Fruit fly (Drosophila melanogaster) whole organism, embryonic: ENCODE data around the gene CG15773.

Experiments used
- Ada2b ChIP-seq: fragments of 200-800 bp; sonication (Bioruptor generic); IDR thresholded peaks from 2 replicates; pipeline ENCODE4 v1.3.6; 2022; ENCODE audit warnings: missing biosample characterization, missing genetic modification characterization
- CG11723 ChIP-seq: fragments of 200-800 bp; sonication (Bioruptor generic); optimal IDR thresholded peaks from 2 replicates; lab custom pipeline; 2017; ENCODE audit warnings: missing biosample characterization, mild to moderate bottlenecking, missing genetic modification characterization
- CG12219 ChIP-seq: fragments of 200-800 bp; sonication (Bioruptor generic); optimal IDR thresholded peaks from 3 replicates; lab custom pipeline; 2018; ENCODE audit warnings: missing biosample characterization, mild to moderate bottlenecking, missing genetic modification characterization
- CG1233 ChIP-seq: fragments of 200-800 bp; sonication (Bioruptor generic); optimal IDR thresholded peaks from 4 replicates; lab custom pipeline; 2018; ENCODE audit warnings: missing biosample characterization, mild to moderate bottlenecking, missing genetic modification characterization
- CG14667 ChIP-seq: fragments of 200-800 bp; sonication (Bioruptor generic); IDR thresholded peaks from 2 replicates; pipeline ENCODE4 v1.3.6; 2022; ENCODE audit warnings: missing biosample characterization, missing genetic modification characterization
- CG15696 ChIP-seq: fragments of 200-800 bp; sonication (Bioruptor generic); optimal IDR thresholded peaks from 2 replicates; lab custom pipeline; 2019; ENCODE audit warnings: missing biosample characterization, mild to moderate bottlenecking, missing genetic modification characterization, moderate library complexity
- CG16813 ChIP-seq: fragments of 200-800 bp; sonication (Bioruptor generic); IDR thresholded peaks from 3 replicates; pipeline ENCODE4 v1.3.6; 2022; ENCODE audit warnings: missing biosample characterization, missing genetic modification characterization; ENCODE audit not compliant: partially characterized antibody
- CG18476 ChIP-seq: fragments of 200-800 bp; sonication (Bioruptor generic); optimal IDR thresholded peaks from 2 replicates; lab custom pipeline; 2016; ENCODE audit warnings: missing biosample characterization, mild to moderate bottlenecking, missing genetic modification characterization
- CG18764 ChIP-seq: fragments of 200-800 bp; sonication (Bioruptor generic); optimal IDR thresholded peaks from 3 replicates; lab custom pipeline; 2016; ENCODE audit warnings: missing biosample characterization, missing genetic modification characterization
- CG30403 ChIP-seq: fragments of 200-800 bp; sonication (Bioruptor generic); optimal IDR thresholded peaks from 3 replicates; lab custom pipeline; 2016; ENCODE audit warnings: missing biosample characterization, missing genetic modification characterization
- CG30431 ChIP-seq: fragments of 200-800 bp; sonication (Bioruptor generic); optimal IDR thresholded peaks from 2 replicates; lab custom pipeline; 2017; ENCODE audit warnings: missing biosample characterization, missing genetic modification characterization
- CG3995 ChIP-seq: fragments of 200-800 bp; sonication (Bioruptor generic); optimal IDR thresholded peaks from 3 replicates; lab custom pipeline; 2016; ENCODE audit warnings: missing biosample characterization, missing genetic modification characterization
- CG42726 ChIP-seq: fragments of 200-800 bp; sonication (Bioruptor generic); IDR thresholded peaks from 2 replicates; pipeline ENCODE4 v1.3.6; 2022; ENCODE audit warnings: missing biosample characterization, missing genetic modification characterization; ENCODE audit not compliant: partially characterized antibody
- CG4360 ChIP-seq: fragments of 200-800 bp; sonication (Bioruptor generic); IDR thresholded peaks from 2 replicates; pipeline ENCODE4 v1.3.6; 2022; ENCODE audit warnings: missing biosample characterization, missing genetic modification characterization
- CG8290 ChIP-seq, 3 experiments: fragments of 200-800 bp; sonication (Bioruptor generic); optimal IDR thresholded peaks; 2 replicates each; lab custom pipeline; 2016 to 2019; ENCODE audit warnings: missing biosample characterization in 3 of 3, missing genetic modification characterization in 3 of 3, mild to moderate bottlenecking in 2 of 3, moderate library complexity in 1 of 3
- CG8924 ChIP-seq: fragments of 200-800 bp; optimal IDR thresholded peaks from 3 replicates; lab custom pipeline; 2019; ENCODE audit warnings: missing biosample characterization, mild to moderate bottlenecking, missing genetic modification characterization, moderate library complexity
- HHEX ChIP-seq: fragments of 200-800 bp; sonication (Bioruptor generic); optimal IDR thresholded peaks from 3 replicates; lab custom pipeline; 2017; ENCODE audit warnings: missing biosample characterization, mild to moderate bottlenecking, missing genetic modification characterization, missing genetic modification reagents
- HLH54F ChIP-seq: fragments of 200-800 bp; sonication (Bioruptor generic); optimal IDR thresholded peaks from 3 replicates; lab custom pipeline; 2016; ENCODE audit warnings: missing biosample characterization, missing genetic modification characterization
- Hmx ChIP-seq: fragments of 200-800 bp; sonication (Bioruptor generic); optimal IDR thresholded peaks from 2 replicates; lab custom pipeline; 2016; ENCODE audit warnings: missing biosample characterization, missing genetic modification characterization
- Kr ChIP-seq: fragments of 200-800 bp; sonication (Bioruptor generic); optimal IDR thresholded peaks from 2 replicates; lab custom pipeline; 2017; ENCODE audit warnings: missing biosample characterization, mild to moderate bottlenecking, missing genetic modification characterization
- Lpt ChIP-seq: fragments of >200 bp; optimal IDR thresholded peaks from 2 replicates; lab custom pipeline; 2018; ENCODE audit warnings: missing biosample characterization, missing genetic modification characterization
- MTF-1 ChIP-seq: fragments of 200-800 bp; sonication (Bioruptor generic); optimal IDR thresholded peaks from 2 replicates; lab custom pipeline; 2018; ENCODE audit warnings: missing biosample characterization, mild to moderate bottlenecking, missing genetic modification characterization, borderline replicate concordance
- Mad ChIP-seq: fragments of 200-800 bp; sonication (Bioruptor generic); optimal IDR thresholded peaks from 2 replicates; lab custom pipeline; 2016; ENCODE audit warnings: missing biosample characterization, missing genetic modification characterization
- Pdp1 ChIP-seq, 2 experiments: fragments of 200-800 bp; sonication (Bioruptor generic); optimal IDR thresholded peaks; 3 replicates each; lab custom pipeline; 2016; ENCODE audit warnings: missing biosample characterization in 2 of 2, missing genetic modification characterization in 2 of 2, mild to moderate bottlenecking in 1 of 2, moderate library complexity in 1 of 2
- Sry-β ChIP-seq: fragments of 200-800 bp; sonication (Bioruptor generic); optimal IDR thresholded peaks from 2 replicates; lab custom pipeline; 2018; ENCODE audit warnings: missing biosample characterization, mild to moderate bottlenecking, missing genetic modification characterization, moderate library complexity
- chif ChIP-seq, 2 experiments: fragments of 200-800 bp; sonication (Bioruptor generic); optimal IDR thresholded peaks; 3 replicates each; lab custom pipeline; 2016; ENCODE audit warnings: missing biosample characterization in 2 of 2, missing genetic modification characterization in 2 of 2
- croc ChIP-seq: fragments of 200-800 bp; sonication (Bioruptor generic); conservative IDR thresholded peaks from 3 replicates; pipeline ENCODE4 v1.3.6; 2022; ENCODE audit warnings: missing biosample characterization, missing genetic modification characterization
- gcm ChIP-seq: fragments of 200-800 bp; sonication (Bioruptor generic); optimal IDR thresholded peaks from 2 replicates; lab custom pipeline; 2019; ENCODE audit warnings: missing biosample characterization, mild to moderate bottlenecking, missing genetic modification characterization, moderate library complexity
- ham ChIP-seq: fragments of 200-800 bp; sonication (Bioruptor generic); IDR thresholded peaks from 2 replicates; pipeline ENCODE4 v1.3.6; 2022; ENCODE audit warnings: missing biosample characterization, missing genetic modification characterization
- hb ChIP-seq: fragments of 200-800 bp; sonication (Bioruptor generic); IDR thresholded peaks from 3 replicates; pipeline ENCODE4 v1.3.6; 2022; ENCODE audit warnings: missing biosample characterization, missing genetic modification characterization; ENCODE audit not compliant: partially characterized antibody
- hkb ChIP-seq, 2 experiments: fragments of 200-800 bp in 1 of 2; fragments of >200 bp in 1 of 2; sonication (Bioruptor generic) in 1 of 2; IDR thresholded peaks in 1 of 2; optimal IDR thresholded peaks in 1 of 2; 2 replicates each; pipeline versions ENCODE4 v1.3.6 to Lab custom; 2017 to 2022; ENCODE audit warnings: missing biosample characterization in 1 of 2, missing genetic modification characterization in 1 of 2
- jigr1 ChIP-seq: fragments of 200-800 bp; sonication (Bioruptor generic); IDR thresholded peaks from 3 replicates; pipeline ENCODE4 v1.3.6; 2022; ENCODE audit warnings: missing biosample characterization, missing genetic modification characterization
- lola ChIP-seq, 3 experiments: fragments of >200 bp in 2 of 3; fragments of 200-800 bp in 1 of 3; sonication (Bioruptor generic) in 1 of 3; optimal IDR thresholded peaks; 2 replicates each; lab custom pipeline; 2017 to 2019; ENCODE audit warnings: missing biosample characterization in 3 of 3, missing genetic modification characterization in 3 of 3, mild to moderate bottlenecking in 1 of 3, moderate library complexity in 1 of 3
- lov ChIP-seq, 2 experiments: fragments of 200-800 bp in 1 of 2; fragments of >200 bp in 1 of 2; sonication (Bioruptor generic) in 1 of 2; IDR thresholded peaks in 1 of 2; optimal IDR thresholded peaks in 1 of 2; 2 replicates in 1 of 2; 3 replicates in 1 of 2; pipeline versions ENCODE4 v1.3.6 to Lab custom; 2017 to 2022; ENCODE audit warnings: missing biosample characterization in 1 of 2, missing genetic modification characterization in 1 of 2
- mld ChIP-seq: fragments of 200-800 bp; sonication (Bioruptor generic); IDR thresholded peaks from 3 replicates; pipeline ENCODE4 v1.3.6; 2022; ENCODE audit warnings: missing biosample characterization, missing genetic modification characterization; ENCODE audit not compliant: partially characterized antibody
- nerfin-1 ChIP-seq: fragments of 200-800 bp; sonication (Bioruptor generic); optimal IDR thresholded peaks from 3 replicates; lab custom pipeline; 2019; ENCODE audit warnings: missing biosample characterization, mild to moderate bottlenecking, missing genetic modification characterization, moderate library complexity
- nom ChIP-seq: fragments of 200-800 bp; sonication (Bioruptor generic); optimal IDR thresholded peaks from 2 replicates; lab custom pipeline; 2017; ENCODE audit warnings: missing biosample characterization, missing genetic modification characterization, mild to moderate bottlenecking, moderate library complexity, missing genetic modification reagents
- pan ChIP-seq, 4 experiments: fragments of >200 bp in 3 of 4; fragments of 200-800 bp in 1 of 4; sonication (Bioruptor generic) in 1 of 4; optimal IDR thresholded peaks in 3 of 4; IDR thresholded peaks in 1 of 4; 2 replicates each; pipeline versions ENCODE4 v1.3.6 to Lab custom; 2017 to 2022; ENCODE audit warnings: missing biosample characterization in 2 of 4, missing genetic modification characterization in 2 of 4, mixed read lengths in 1 of 4
- ranshi ChIP-seq: fragments of 200-800 bp; sonication (Bioruptor generic); IDR thresholded peaks from 2 replicates; pipeline ENCODE4 v1.3.6; 2022; ENCODE audit warnings: missing biosample characterization, missing genetic modification characterization
- sna ChIP-seq: fragments of 200-800 bp; sonication (Bioruptor generic); IDR thresholded peaks from 2 replicates; pipeline ENCODE4 v1.3.6; 2022; ENCODE audit warnings: missing biosample characterization, missing genetic modification characterization; ENCODE audit not compliant: partially characterized antibody
- sug ChIP-seq: fragments of 200-800 bp; optimal IDR thresholded peaks from 2 replicates; lab custom pipeline; 2019; ENCODE audit warnings: missing biosample characterization, mild to moderate bottlenecking, missing genetic modification characterization, moderate library complexity
- trh ChIP-seq: fragments of 200-800 bp; sonication (Bioruptor generic); optimal IDR thresholded peaks from 2 replicates; lab custom pipeline; 2016; ENCODE audit warnings: missing biosample characterization, missing genetic modification characterization
- tup ChIP-seq: fragments of 200-800 bp; sonication (Bioruptor generic); optimal IDR thresholded peaks from 2 replicates; lab custom pipeline; 2016; ENCODE audit warnings: missing biosample characterization, mild to moderate bottlenecking, missing genetic modification characterization, moderate library complexity

CG15773 gene

dm6 chrX:5699824-5700498, 32.6 kb upstream of the CG15773 start (continued):
- TF ChIP-seq chif (GFP tag; optimal IDR thresholded peaks at IDR 0.05; lab: Kevin White, UChicago) = peak; percentile 65 to 68
- no peak for TF ChIP-seq Lpt (GFP tag; lab: Kevin White, UChicago)
- TF ChIP-seq CG8924 = peak; percentile 67
- no peak for TF ChIP-seq lov (optimal IDR thresholded peaks at IDR 0.05; lab: Kevin White, UChicago)
- no peak for TF ChIP-seq lov (GFP tag; IDR thresholded peaks at IDR 0.05; lab: Robert Waterston, UW)
- TF ChIP-seq CG30431 (GFP tag; lab: Kevin White, UChicago) = peak; percentile 44
- no peak for TF ChIP-seq CG14667 (GFP tag; lab: Robert Waterston, UW)
- TF ChIP-seq Ada2b (GFP tag; lab: Robert Waterston, UW) = peak; percentile 36; the same call in 1 of the 2 replicates
- TF ChIP-seq croc (GFP tag; lab: Robert Waterston, UW) = peak; percentile 48; the same call in 2 of the 3 replicates
- TF ChIP-seq gcm (GFP tag; lab: Kevin White, UChicago) = peak; percentile 32
- TF ChIP-seq CG12219 (GFP tag; lab: Kevin White, UChicago) = peak; percentile 40
- TF ChIP-seq ranshi = peak; percentile 40; the same call in 1 of the 2 replicates
- TF ChIP-seq CG15696 (tag; lab: Kevin White, UChicago) = no peak
- TF ChIP-seq ham (GFP tag; lab: Robert Waterston, UW) = no peak
- TF ChIP-seq CG18764 (GFP tag; lab: Kevin White, UChicago) = peak; percentile 27
- TF ChIP-seq tup = no peak
- no peak for TF ChIP-seq hb (GFP tag; lab: Robert Waterston, UW)
- TF ChIP-seq lola (GFP tag; optimal IDR thresholded peaks at IDR 0.05; lab: Kevin White, UChicago) = peak in 1 of 3 experiments; percentile 45
- TF ChIP-seq Sry-β (GFP tag; lab: Kevin White, UChicago) = no peak
- TF ChIP-seq CG4360 = peak; percentile 12; the same call in 1 of the 2 replicates
- TF ChIP-seq CG30403 = peak; percentile 73

- peak; percentile 57 for TF ChIP-seq Sry-β (GFP tag; lab: Kevin White, UChicago)
- no peak for TF ChIP-seq CG42726 (GFP tag; lab: Robert Waterston, UW)
- TF ChIP-seq CG3995 (GFP tag; lab: Kevin White, UChicago) = peak; percentile 93
These were observed 27.4 kb upstream of the CG15773 start for dm6 chrX:5705097-5705496.

- TF ChIP-seq jigr1 (peak; percentile 57; the same call in 1 of the 3 replicates), trh (GFP tag; lab: Kevin White, UChicago) (peak; percentile 43), sna (GFP tag; lab: Robert Waterston, UW) (no peak), HLH54F (GFP tag; lab: Kevin White, UChicago) (peak; percentile 43), CG11723 (GFP tag; lab: Kevin White, UChicago) (peak; percentile 37), Kr (no peak), nom (GFP tag; lab: Kevin White, UChicago) (peak; percentile 62), mld (no peak), CG16813 (GFP tag; lab: Robert Waterston, UW) (no peak), Mad (GFP tag; lab: Kevin White, UChicago) (peak; percentile 52), sug (tag; lab: Kevin White, UChicago) (peak; percentile 80), CG1233 (peak; percentile 70), Pdp1 (GFP tag; optimal IDR thresholded peaks at IDR 0.05; lab: Kevin White, UChicago) (peak; percentile 85 to 90), MTF-1 (GFP tag; lab: Kevin White, UChicago) (peak; percentile 34), CG8290 (GFP tag; optimal IDR thresholded peaks at IDR 0.05; lab: Kevin White, UChicago) (no peak), CG8290 (tag; optimal IDR thresholded peaks at IDR 0.05; lab: Kevin White, UChicago) (peak in 1 of 2 experiments; percentile 92), nerfin-1 (peak; percentile 62), HHEX (GFP tag; lab: Kevin White, UChicago) (peak; percentile 87), hkb (optimal IDR thresholded peaks at IDR 0.05; lab: Kevin White, UChicago) (no peak), hkb (GFP tag; IDR thresholded peaks at IDR 0.05; lab: Robert Waterston, UW) (peak; percentile 92), Hmx (GFP tag; lab: Kevin White, UChicago) (peak; percentile 41), CG18476 (GFP tag; lab: Kevin White, UChicago) (peak; percentile 75), pan (optimal IDR thresholded peaks at IDR 0.05; lab: Kevin White, UChicago) (no peak), pan (GFP tag; optimal IDR thresholded peaks at IDR 0.05 in 1 of 2, IDR thresholded peaks at IDR 0.05 in 1 of 2) (peak in 1 of 2 experiments; percentile 95), gcm (GFP tag; lab: Kevin White, UChicago) (peak; percentile 64)
These were observed 26.6 kb upstream of the CG15773 start for dm6 chrX:5705899-5706312.
